Fruit fly (Drosophila melanogaster) whole organism, embryonic: ENCODE measurements around the gene Strip.
A peak's percentile ranks its signal among the peaks of the same experiment; 100 is the strongest.

Experiments
- Abd-B ChIP-seq: fragments of 200-800 bp; sonication (Bioruptor generic); optimal IDR thresholded peaks from 2 replicates; lab custom pipeline; 2018; ENCODE audit warnings: missing biosample characterization, mild to moderate bottlenecking, missing genetic modification characterization, moderate library complexity
- BEAF-32 ChIP-seq: fragments of 200-800 bp; sonication (Bioruptor generic); optimal IDR thresholded peaks from 3 replicates; lab custom pipeline; 2017; ENCODE audit warnings: missing biosample characterization, missing genetic modification characterization, mild to moderate bottlenecking, moderate library complexity, missing genetic modification reagents
- C15 ChIP-seq: fragments of 200-800 bp; sonication (Bioruptor generic); IDR thresholded peaks from 3 replicates; pipeline ENCODE4 v1.3.6; 2022; ENCODE audit warnings: missing biosample characterization, missing genetic modification characterization
- CG10209 ChIP-seq: fragments of 200-800 bp; sonication (Bioruptor generic); optimal IDR thresholded peaks from 3 replicates; lab custom pipeline; 2017; ENCODE audit warnings: missing biosample characterization, mild to moderate bottlenecking, missing genetic modification characterization, missing genetic modification reagents
- CG11093 ChIP-seq: fragments of 200-800 bp; sonication (Bioruptor generic); IDR thresholded peaks from 3 replicates; pipeline ENCODE4 v1.3.6; 2022; ENCODE audit warnings: missing biosample characterization, missing genetic modification characterization
- CG11398 ChIP-seq: fragments of 200-800 bp; sonication (Bioruptor generic); optimal IDR thresholded peaks from 2 replicates; lab custom pipeline; 2016; ENCODE audit warnings: missing biosample characterization, missing genetic modification characterization
- CG11696 ChIP-seq: fragments of 200-800 bp; sonication (Bioruptor generic); IDR thresholded peaks from 2 replicates; pipeline ENCODE4 v1.3.6; 2022; ENCODE audit warnings: missing biosample characterization, missing genetic modification characterization
- CG1602 ChIP-seq: fragments of 200-800 bp; sonication (Bioruptor generic); optimal IDR thresholded peaks from 3 replicates; lab custom pipeline; 2016; ENCODE audit warnings: missing biosample characterization, missing genetic modification characterization
- CG17186 ChIP-seq: fragments of 200-800 bp; sonication (Bioruptor generic); optimal IDR thresholded peaks from 3 replicates; lab custom pipeline; 2017; ENCODE audit warnings: missing biosample characterization, missing genetic modification reagents, missing genetic modification characterization
- CG2120 ChIP-seq: fragments of 200-800 bp; sonication (Bioruptor generic); optimal IDR thresholded peaks from 3 replicates; lab custom pipeline; 2016; ENCODE audit warnings: missing biosample characterization, missing genetic modification characterization
- CG2129 ChIP-seq: fragments of 200-800 bp; sonication (Bioruptor generic); IDR thresholded peaks from 2 replicates; pipeline ENCODE4 v1.3.6; 2022; ENCODE audit warnings: missing biosample characterization, missing genetic modification characterization; ENCODE audit not compliant: partially characterized antibody
- CG2678 ChIP-seq: fragments of 200-800 bp; sonication (Bioruptor generic); optimal IDR thresholded peaks from 3 replicates; lab custom pipeline; 2019; ENCODE audit warnings: missing biosample characterization, mild to moderate bottlenecking, missing genetic modification characterization, moderate library complexity
- CG2712 ChIP-seq: fragments of 200-800 bp; optimal IDR thresholded peaks from 3 replicates; lab custom pipeline; 2019; ENCODE audit warnings: missing biosample characterization, mild to moderate bottlenecking, missing genetic modification characterization, moderate library complexity
- CG32532 ChIP-seq: fragments of 200-800 bp; sonication (Bioruptor generic); IDR thresholded peaks from 2 replicates; pipeline ENCODE4 v1.3.6; 2022; ENCODE audit warnings: missing biosample characterization, missing genetic modification characterization
- CG33557 ChIP-seq: fragments of 200-800 bp; sonication (Bioruptor generic); optimal IDR thresholded peaks from 2 replicates; lab custom pipeline; 2019; ENCODE audit warnings: missing biosample characterization, mild to moderate bottlenecking, missing genetic modification characterization, moderate library complexity
- CG3847 ChIP-seq: fragments of 200-800 bp; sonication (Bioruptor generic); IDR thresholded peaks from 2 replicates; pipeline ENCODE4 v1.3.6; 2022; ENCODE audit warnings: missing biosample characterization, missing genetic modification characterization
- CG4282 ChIP-seq: fragments of 200-800 bp; sonication (Bioruptor generic); optimal IDR thresholded peaks from 2 replicates; lab custom pipeline; 2016; ENCODE audit warnings: missing biosample characterization, missing genetic modification characterization
- CG4328 ChIP-seq: fragments of 200-800 bp; sonication (Bioruptor generic); optimal IDR thresholded peaks from 3 replicates; lab custom pipeline; 2017; ENCODE audit warnings: missing biosample characterization, missing genetic modification reagents, missing genetic modification characterization
- CG4730 ChIP-seq: fragments of 200-800 bp; sonication (Bioruptor generic); IDR thresholded peaks from 2 replicates; pipeline ENCODE4 v1.3.6; 2022; ENCODE audit warnings: missing biosample characterization, missing genetic modification characterization
- CG6654 ChIP-seq: fragments of 200-800 bp; sonication (Bioruptor generic); optimal IDR thresholded peaks from 2 replicates; lab custom pipeline; 2017; ENCODE audit warnings: missing biosample characterization, mild to moderate bottlenecking, missing genetic modification characterization
- CG7556 ChIP-seq: fragments of 200-800 bp; sonication (Bioruptor generic); optimal IDR thresholded peaks from 2 replicates; lab custom pipeline; 2017; ENCODE audit warnings: missing biosample characterization, mild to moderate bottlenecking, missing genetic modification characterization
- CHES-1-like ChIP-seq: fragments of 200-800 bp; sonication (Bioruptor generic); optimal IDR thresholded peaks from 2 replicates; lab custom pipeline; 2016; ENCODE audit warnings: missing biosample characterization, missing genetic modification characterization
- Camta ChIP-seq: fragments of 200-800 bp; sonication (Bioruptor generic); optimal IDR thresholded peaks from 2 replicates; lab custom pipeline; 2016; ENCODE audit warnings: missing biosample characterization, missing genetic modification characterization
- CkIIα-i1 ChIP-seq: fragments of 200-800 bp; sonication (Bioruptor generic); IDR thresholded peaks from 2 replicates; pipeline ENCODE4 v1.3.6; 2022; ENCODE audit warnings: missing biosample characterization, missing genetic modification characterization
- Dip3 ChIP-seq: fragments of 200-800 bp; sonication (Bioruptor generic); optimal IDR thresholded peaks from 3 replicates; lab custom pipeline; 2016; ENCODE audit warnings: missing biosample characterization, missing genetic modification characterization
- Doc2 ChIP-seq: fragments of 200-800 bp; sonication (Bioruptor generic); IDR thresholded peaks from 2 replicates; pipeline ENCODE4 v1.3.6; 2022; ENCODE audit warnings: missing biosample characterization, missing genetic modification characterization
- Fer2 ChIP-seq: fragments of 200-800 bp; sonication (Bioruptor generic); optimal IDR thresholded peaks from 2 replicates; lab custom pipeline; 2018; ENCODE audit warnings: missing biosample characterization, mild to moderate bottlenecking, missing genetic modification characterization, moderate library complexity
- Fer3 ChIP-seq: fragments of 200-800 bp; sonication (Bioruptor generic); optimal IDR thresholded peaks from 2 replicates; lab custom pipeline; 2018; ENCODE audit warnings: missing biosample characterization, mild to moderate bottlenecking, missing genetic modification characterization, moderate library complexity
- Hey ChIP-seq: fragments of 200-800 bp; sonication (Bioruptor generic); optimal IDR thresholded peaks from 3 replicates; lab custom pipeline; 2018; ENCODE audit warnings: missing biosample characterization, mild to moderate bottlenecking, missing genetic modification characterization
- NC2β ChIP-seq: fragments of 200-800 bp; sonication (Bioruptor generic); optimal IDR thresholded peaks from 2 replicates; lab custom pipeline; 2016; ENCODE audit warnings: missing biosample characterization, missing genetic modification characterization
- Oli ChIP-seq: fragments of 200-800 bp; sonication (Bioruptor generic); optimal IDR thresholded peaks from 2 replicates; lab custom pipeline; 2018; ENCODE audit warnings: missing biosample characterization, mild to moderate bottlenecking, missing genetic modification characterization, moderate library complexity
- Ravus ChIP-seq: fragments of 200-800 bp; sonication (Bioruptor generic); IDR thresholded peaks from 2 replicates; pipeline ENCODE4 v1.3.6; 2022; ENCODE audit warnings: missing biosample characterization, missing genetic modification characterization
- Taf1 ChIP-seq: fragments of 200-800 bp; sonication (Bioruptor generic); IDR thresholded peaks from 2 replicates; pipeline ENCODE4 v1.3.6; 2022; ENCODE audit warnings: missing biosample characterization, missing genetic modification characterization
- Xrp1 ChIP-seq: fragments of 200-800 bp; sonication (Bioruptor generic); IDR thresholded peaks from 2 replicates; pipeline ENCODE4 v1.3.6; 2022; ENCODE audit warnings: missing biosample characterization, missing genetic modification characterization
- br ChIP-seq: fragments of >200 bp; optimal IDR thresholded peaks from 2 replicates; lab custom pipeline; 2017
- cas ChIP-seq: fragments of 200-800 bp; sonication (Bioruptor generic); IDR thresholded peaks from 2 replicates; pipeline ENCODE4 v1.3.6; 2022; ENCODE audit warnings: missing biosample characterization, missing genetic modification characterization
- caup ChIP-seq: fragments of 200-800 bp; sonication (Bioruptor generic); optimal IDR thresholded peaks from 3 replicates; lab custom pipeline; 2017; ENCODE audit warnings: missing biosample characterization, mild to moderate bottlenecking, missing genetic modification characterization, moderate library complexity; ENCODE audit not compliant: severe bottlenecking
- fd102C ChIP-seq: fragments of 200-800 bp; sonication (Bioruptor generic); optimal IDR thresholded peaks from 2 replicates; lab custom pipeline; 2018; ENCODE audit warnings: missing biosample characterization, mild to moderate bottlenecking, missing genetic modification characterization, moderate library complexity
- gcm2 ChIP-seq: fragments of 200-800 bp; sonication (Bioruptor generic); optimal IDR thresholded peaks from 2 replicates; lab custom pipeline; 2016; ENCODE audit warnings: missing biosample characterization, missing genetic modification characterization
- hb ChIP-seq: fragments of 200-800 bp; sonication (Bioruptor generic); IDR thresholded peaks from 3 replicates; pipeline ENCODE4 v1.3.6; 2022; ENCODE audit warnings: missing biosample characterization, missing genetic modification characterization; ENCODE audit not compliant: partially characterized antibody
- kni ChIP-seq: fragments of 200-800 bp; sonication (Bioruptor generic); optimal IDR thresholded peaks from 3 replicates; lab custom pipeline; 2017; ENCODE audit warnings: mild to moderate bottlenecking, missing biosample characterization, missing genetic modification reagents, missing genetic modification characterization
- nau ChIP-seq: fragments of 200-800 bp; sonication (Bioruptor generic); optimal IDR thresholded peaks from 3 replicates; lab custom pipeline; 2017; ENCODE audit warnings: missing biosample characterization, mild to moderate bottlenecking, missing genetic modification characterization, missing genetic modification reagents
- ranshi ChIP-seq: fragments of 200-800 bp; sonication (Bioruptor generic); IDR thresholded peaks from 2 replicates; pipeline ENCODE4 v1.3.6; 2022; ENCODE audit warnings: missing biosample characterization, missing genetic modification characterization
- slp2 ChIP-seq: fragments of 200-800 bp; sonication (Bioruptor generic); optimal IDR thresholded peaks from 2 replicates; lab custom pipeline; 2016; ENCODE audit warnings: missing biosample characterization, missing genetic modification characterization
- sob ChIP-seq: fragments of 200-800 bp; sonication (Bioruptor generic); IDR thresholded peaks from 2 replicates; pipeline ENCODE4 v1.3.6; 2022; ENCODE audit warnings: missing biosample characterization, missing genetic modification characterization
- tll ChIP-seq, 2 experiments: fragments of 200-800 bp in 1 of 2; fragments of >200 bp in 1 of 2; sonication (Bioruptor generic) in 1 of 2; optimal IDR thresholded peaks; 2 replicates each; lab custom pipeline; 2017 to 2019; ENCODE audit warnings: missing biosample characterization in 2 of 2, missing genetic modification characterization in 2 of 2, mild to moderate bottlenecking in 1 of 2, moderate library complexity in 1 of 2
- twi ChIP-seq: fragments of 200-800 bp; optimal IDR thresholded peaks from 2 replicates; lab custom pipeline; 2019; ENCODE audit warnings: missing biosample characterization, mild to moderate bottlenecking, missing genetic modification characterization, moderate library complexity
- wek ChIP-seq: fragments of 200-800 bp; sonication (Bioruptor generic); optimal IDR thresholded peaks from 3 replicates; lab custom pipeline; 2018; ENCODE audit warnings: missing biosample characterization, mild to moderate bottlenecking, missing genetic modification characterization, moderate library complexity
- yki ChIP-seq: fragments of >200 bp; optimal IDR thresholded peaks from 3 replicates; lab custom pipeline; 2018

The Strip gene

dm6 chr3L:3325925-3326903 is 2.5 kb downstream of the Strip start, which contains the start of gene Gtpx:
Gtpx (plus strand) TSS chr3L:3326265.
- TF ChIP-seq Taf1 (GFP tag; lab: Robert Waterston, UW), result no peak
- TF ChIP-seq CG32532, result no peak
- TF ChIP-seq Oli (tag; lab: Kevin White, UChicago), result no peak
- TF ChIP-seq caup (GFP tag; lab: Kevin White, UChicago), result no peak
- TF ChIP-seq Fer2 (tag; lab: Kevin White, UChicago), result no peak
- no peak for TF ChIP-seq fd102C (GFP tag; lab: Kevin White, UChicago)
- TF ChIP-seq wek (GFP tag; lab: Kevin White, UChicago), result no peak
- no peak for TF ChIP-seq CG4282 (GFP tag; lab: Kevin White, UChicago)
- TF ChIP-seq hb, result no peak
- TF ChIP-seq Dip3, result no peak
- TF ChIP-seq CG11398 (GFP tag; lab: Kevin White, UChicago), result no peak
- TF ChIP-seq twi (tag; lab: Kevin White, UChicago), result peak; percentile 23
- TF ChIP-seq CG11696 (GFP tag; lab: Robert Waterston, UW), result no peak
- peak; percentile 32 for TF ChIP-seq kni
- no peak for TF ChIP-seq Doc2 (GFP tag; lab: Robert Waterston, UW)
- no peak for TF ChIP-seq C15 (GFP tag; lab: Robert Waterston, UW)
- peak; percentile 84 for TF ChIP-seq CG3847 (GFP tag; lab: Robert Waterston, UW)
- TF ChIP-seq Hey (tag; lab: Kevin White, UChicago), result no peak
- no peak for TF ChIP-seq yki (lab: Kevin White, UChicago)
- TF ChIP-seq ranshi (GFP tag; lab: Robert Waterston, UW), result no peak
- no peak for TF ChIP-seq cas (GFP tag; lab: Robert Waterston, UW)
- peak in 1 of 2 experiments; percentile 8 for TF ChIP-seq tll (GFP tag; optimal IDR thresholded peaks at IDR 0.05; lab: Kevin White, UChicago)
- peak; percentile 69 for TF ChIP-seq BEAF-32
- no peak for TF ChIP-seq CG17186 (GFP tag; lab: Kevin White, UChicago)
- TF ChIP-seq CHES-1-like (GFP tag; lab: Kevin White, UChicago), result peak; percentile 61
- TF ChIP-seq gcm2 (GFP tag; lab: Kevin White, UChicago), result no peak
- peak; percentile 25 for TF ChIP-seq CG10209 (GFP tag; lab: Kevin White, UChicago)
- TF ChIP-seq slp2 (GFP tag; lab: Kevin White, UChicago), result no peak
- peak; percentile 37 for TF ChIP-seq CG2712 (tag; lab: Kevin White, UChicago)
- TF ChIP-seq CG6654 (GFP tag; lab: Kevin White, UChicago), result no peak
- no peak for TF ChIP-seq CkIIα-i1 (GFP tag; lab: Robert Waterston, UW)
- peak; percentile 18 for TF ChIP-seq CG4328
- TF ChIP-seq CG4730 (GFP tag; lab: Robert Waterston, UW), result no peak
- TF ChIP-seq CG2120 (GFP tag; lab: Kevin White, UChicago), result peak; percentile 62
- no peak for TF ChIP-seq Ravus (GFP tag; lab: Robert Waterston, UW)
- peak; percentile 39 for TF ChIP-seq NC2β
- no peak for TF ChIP-seq CG2129
- peak; percentile 2 for TF ChIP-seq Fer3 (tag; lab: Kevin White, UChicago)
- no peak for TF ChIP-seq sob (GFP tag; lab: Robert Waterston, UW)
- TF ChIP-seq nau (GFP tag; lab: Kevin White, UChicago), result no peak
- TF ChIP-seq br (lab: Kevin White, UChicago), result no peak
- TF ChIP-seq CG33557 (GFP tag; lab: Kevin White, UChicago), result no peak
- TF ChIP-seq CG11093 (GFP tag; lab: Robert Waterston, UW), result no peak
- no peak for TF ChIP-seq Camta (GFP tag; lab: Kevin White, UChicago)
- peak; percentile 33; the same call in 1 of the 2 replicates for TF ChIP-seq Xrp1
- peak; percentile 6 for TF ChIP-seq CG1602 (GFP tag; lab: Kevin White, UChicago)
- TF ChIP-seq CG7556 (GFP tag; lab: Kevin White, UChicago), result peak; percentile 8
- peak; percentile 76 for TF ChIP-seq Abd-B (GFP tag; lab: Kevin White, UChicago)
- no peak for TF ChIP-seq CG2678 (tag; lab: Kevin White, UChicago)
